Worm (Caenorhabditis elegans) whole organism, midembryonic: Measurements from ENCODE around the gene dot-1.4.

Source experiments
- cog-1 ChIP-seq: sonication (generic microtip); optimal IDR thresholded peaks from 2 replicates; lab custom pipeline; 2016; ENCODE audit warnings: missing genetic modification characterization, missing compliant biosample characterization
- flt-1 ChIP-seq: fragments of 200-800 bp; sonication (Bioruptor generic); IDR thresholded peaks from 2 replicates; pipeline ENCODE4 v1.3.6; 2022; ENCODE audit warnings: missing genetic modification characterization, missing compliant biosample characterization
- klf-2 ChIP-seq: fragments of 200-800 bp; sonication (Bioruptor generic); conservative IDR thresholded peaks from 2 replicates; pipeline ENCODE4 v1.3.6; 2022; ENCODE audit warnings: missing genetic modification reagents, missing genetic modification characterization, missing compliant biosample characterization
- med-1 ChIP-seq: sonication (generic microtip); optimal IDR thresholded peaks from 2 replicates; lab custom pipeline; 2017; ENCODE audit warnings: missing genetic modification characterization, mild to moderate bottlenecking, missing compliant biosample characterization, antibody characterized with exemption, missing genetic modification reagents; ENCODE audit not compliant: insufficient read depth
- ref-1 ChIP-seq: fragments of 200-800 bp; sonication (Bioruptor generic); conservative IDR thresholded peaks from 2 replicates; pipeline ENCODE4 v1.3.6; 2022; ENCODE audit warnings: missing genetic modification reagents, missing genetic modification characterization, missing compliant biosample characterization
- tab-1 ChIP-seq: fragments of 200-800 bp; sonication (Bioruptor generic); IDR thresholded peaks from 2 replicates; pipeline ENCODE4 v1.3.6; 2022; ENCODE audit warnings: missing genetic modification characterization, missing compliant biosample characterization
- ztf-29 ChIP-seq: fragments of 200-800 bp; sonication (Bioruptor generic); IDR thresholded peaks from 2 replicates; pipeline ENCODE4 v1.3.6; 2022; ENCODE audit warnings: missing genetic modification reagents, missing genetic modification characterization, missing compliant biosample characterization

ce11 chrX:11917994-11918393 lies 13.5 kb downstream of the dot-1.4 start, which contains the start of gene Y62H9A.16:
- TF ChIP-seq flt-1 (GFP tag; lab: Robert Waterston, UW) (no peak), ref-1 (GFP tag; lab: Robert Waterston, UW) (no peak), cog-1 (no peak), klf-2 (GFP tag; lab: Robert Waterston, UW) (no peak), med-1 (GFP tag; lab: Kevin White, UChicago) (no peak), tab-1 (GFP tag; lab: Robert Waterston, UW) (no peak), ztf-29 (GFP tag; lab: Robert Waterston, UW) (no peak)
